Worm (Caenorhabditis elegans): ENCODE data around the gene F54F2.9.

F54F2.9 gene

DNA sequence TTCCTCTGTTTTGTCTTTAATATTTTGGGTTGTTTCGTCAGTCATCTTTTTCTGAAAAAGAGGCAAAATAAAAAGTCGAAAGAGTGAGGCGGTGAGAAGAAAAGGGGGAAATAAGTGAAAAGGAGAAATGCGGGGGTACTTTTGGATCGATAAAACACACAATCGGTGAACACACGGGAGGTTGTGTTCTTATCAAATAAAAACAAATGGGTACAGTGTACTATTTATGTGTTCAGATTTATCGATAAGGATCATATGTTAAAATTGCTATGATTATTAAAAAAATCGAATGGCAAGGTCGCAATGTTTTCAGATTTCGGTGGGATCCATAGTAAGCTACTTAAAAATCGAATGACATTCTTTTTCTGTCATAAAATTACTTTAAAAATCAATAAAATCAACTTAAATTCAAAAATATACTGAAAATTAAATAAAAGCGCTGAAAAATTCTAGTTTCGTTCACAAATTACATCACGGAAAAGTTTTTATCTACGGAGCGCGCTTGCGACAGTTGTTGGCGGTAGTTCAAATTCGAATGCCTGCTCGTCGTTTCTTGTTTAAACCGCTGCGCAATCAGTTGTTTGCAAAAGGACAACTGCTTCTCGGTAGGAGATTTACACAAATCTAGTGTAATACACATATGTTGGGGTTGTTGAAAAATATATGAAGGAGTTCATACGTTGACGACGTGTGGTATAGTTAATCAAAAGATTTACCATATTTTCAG lies 17.6 kb downstream of the F54F2.9 start, which contains the start of gene prx-19:
prx-19 (minus strand) TSS at position 51 of the 727 bp plus-strand sequence.
- no peak for TF ChIP-seq ama-1 (optimal IDR thresholded peaks at IDR 0.05)
- TF ChIP-seq scrt-1 (GFP tag; IDR thresholded peaks at IDR 0.05): no peak
- TF ChIP-seq hmbx-1 (tag; optimal IDR thresholded peaks at IDR 0.05): no peak
- TF ChIP-seq F13C5.2 (tag; optimal IDR thresholded peaks at IDR 0.05): no peak

DNA sequence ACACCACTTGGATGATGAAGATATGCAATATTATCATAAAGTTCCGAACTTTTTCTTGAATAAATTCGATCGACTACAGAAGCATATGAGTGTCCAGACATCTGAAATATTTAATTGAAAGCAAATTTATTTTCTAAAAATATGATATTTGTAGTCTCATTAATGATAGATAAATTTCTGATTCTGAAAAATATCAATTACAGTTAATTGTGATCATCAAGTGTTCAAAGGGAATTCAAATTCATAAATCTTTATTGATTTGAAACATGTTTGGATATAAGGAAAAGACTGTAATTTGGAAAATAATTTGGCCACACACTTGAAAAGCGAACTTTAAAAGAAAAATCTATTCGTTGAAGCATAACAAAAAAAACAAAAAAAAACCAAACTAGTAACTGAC lies 19.8 kb downstream of the F54F2.9 start, which contains the start of gene F54F2.7:
F54F2.7 (minus strand) TSS at position 101 of the 400 bp plus-strand sequence.
- TF ChIP-seq ceh-13 (GFP tag; optimal IDR thresholded peaks at IDR 0.05): no peak
- no peak for TF ChIP-seq pes-1 (GFP tag; IDR thresholded peaks at IDR 0.05)
- no peak for TF ChIP-seq tra-4 (tag; optimal IDR thresholded peaks at IDR 0.05)
- TF ChIP-seq tbx-11 (GFP tag; IDR thresholded peaks at IDR 0.05): no peak
- no peak for TF ChIP-seq F13C5.2 (tag; optimal IDR thresholded peaks at IDR 0.05)
- TF ChIP-seq ama-1 (optimal IDR thresholded peaks at IDR 0.05): no peak
- no peak for TF ChIP-seq tbx-37 (GFP tag; conservative IDR thresholded peaks at IDR 0.05)
- TF ChIP-seq flt-1 (GFP tag; IDR thresholded peaks at IDR 0.05): no peak
- TF ChIP-seq hnd-1 (tag; optimal IDR thresholded peaks at IDR 0.05): no peak
- no peak for TF ChIP-seq sea-1 (GFP tag; conservative IDR thresholded peaks at IDR 0.05)
- TF ChIP-seq aly-1 (tag; optimal IDR thresholded peaks at IDR 0.05): no peak
- TF ChIP-seq ceh-36 (tag; optimal IDR thresholded peaks at IDR 0.05): no peak
- TF ChIP-seq scrt-1 (GFP tag; IDR thresholded peaks at IDR 0.05): no peak
- no peak for TF ChIP-seq B0310.2 (tag; optimal IDR thresholded peaks at IDR 0.05)
- TF ChIP-seq hmg-4 (GFP tag; optimal IDR thresholded peaks at IDR 0.05): no peak

DNA sequence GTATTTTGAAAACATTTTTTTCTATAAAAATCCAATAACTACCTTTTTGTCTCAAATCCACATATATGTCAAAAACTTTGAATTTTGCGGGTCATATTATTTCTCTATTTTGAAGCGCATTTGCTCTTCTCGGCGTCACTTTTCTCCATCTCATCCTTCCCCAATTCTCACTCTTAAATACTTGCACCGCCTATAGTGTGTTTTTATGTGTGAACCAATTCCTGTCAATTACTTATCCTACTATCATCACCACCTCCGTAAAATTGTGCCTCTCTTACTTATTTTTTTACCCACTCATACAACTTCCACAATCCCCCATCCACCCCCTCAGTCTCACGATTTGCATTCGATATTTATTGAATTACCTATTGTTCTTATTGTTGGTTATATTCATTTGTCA lies 21.2 kb downstream of the F54F2.9 start:
- TF ChIP-seq tbx-37 (GFP tag; conservative IDR thresholded peaks at IDR 0.05) (no peak), ceh-13 (GFP tag; optimal IDR thresholded peaks at IDR 0.05) (no peak), hnd-1 (tag; optimal IDR thresholded peaks at IDR 0.05) (no peak), tra-4 (tag; optimal IDR thresholded peaks at IDR 0.05) (no peak), flt-1 (GFP tag; IDR thresholded peaks at IDR 0.05) (no peak), B0310.2 (tag; optimal IDR thresholded peaks at IDR 0.05) (no peak), pes-1 (GFP tag; IDR thresholded peaks at IDR 0.05) (no peak), tbx-11 (GFP tag; IDR thresholded peaks at IDR 0.05) (no peak), ets-7 (tag; optimal IDR thresholded peaks at IDR 0.05) (no peak), aly-1 (tag; optimal IDR thresholded peaks at IDR 0.05) (no peak), sea-1 (GFP tag; conservative IDR thresholded peaks at IDR 0.05) (no peak), hmg-4 (GFP tag; optimal IDR thresholded peaks at IDR 0.05) (no peak), scrt-1 (GFP tag; IDR thresholded peaks at IDR 0.05) (no peak)

DNA sequence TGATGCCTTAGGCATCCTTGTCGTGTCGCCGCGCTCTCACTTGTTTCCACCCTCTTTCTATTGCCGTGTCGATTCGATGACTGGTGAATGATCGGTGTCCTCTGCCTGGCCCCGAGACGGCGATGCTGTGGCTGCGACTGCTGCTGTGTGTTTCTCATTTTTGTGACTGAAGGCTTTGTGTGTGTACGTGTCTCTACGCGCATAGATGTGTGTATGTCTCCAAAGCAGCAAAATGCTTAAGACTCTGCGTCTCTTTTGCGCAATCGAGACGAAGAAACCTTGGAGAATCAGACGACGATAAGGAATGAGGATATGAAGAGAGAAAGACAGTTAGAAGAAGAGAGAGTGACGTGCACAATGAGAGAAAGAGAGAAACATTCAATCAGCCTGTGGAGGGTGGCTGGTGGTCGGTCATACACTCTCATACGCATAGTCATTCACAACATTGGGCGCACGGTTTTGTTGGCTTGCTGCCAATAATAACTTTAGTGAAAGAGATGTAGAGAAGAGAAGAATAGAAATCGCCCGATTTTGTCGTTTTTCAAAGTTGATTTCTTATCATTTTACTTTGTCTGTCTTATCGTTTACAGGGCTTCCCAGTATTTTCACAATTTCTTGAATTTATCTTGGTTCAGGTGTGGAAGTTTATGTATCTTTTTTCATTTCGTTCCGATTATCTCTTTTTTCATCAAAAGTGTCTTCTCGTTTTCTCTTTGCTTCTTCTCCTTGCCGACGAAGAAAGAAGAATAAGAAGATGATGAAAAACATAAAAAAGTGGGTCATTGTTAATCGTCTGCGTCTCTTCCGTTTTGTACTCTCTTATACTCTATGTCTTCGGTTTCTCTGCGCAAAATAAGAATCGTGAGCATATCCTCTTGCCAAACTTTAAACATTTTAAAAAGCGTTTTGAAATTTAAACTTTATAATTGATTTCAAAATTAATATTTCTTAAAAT lies 24.9 kb downstream of the F54F2.9 start:
- TF ChIP-seq hmg-4 (GFP tag; optimal IDR thresholded peaks at IDR 0.05): peak; percentile 85
- no peak for TF ChIP-seq hmbx-1 (tag; optimal IDR thresholded peaks at IDR 0.05)
- 0 out of 2 replicates have a peak, but pooled peaks have one; percentile 15 for TF ChIP-seq scrt-1 (GFP tag; IDR thresholded peaks at IDR 0.05)
- no peak for TF ChIP-seq tbx-11 (GFP tag; IDR thresholded peaks at IDR 0.05)
- 0 out of 2 replicates have a peak, but pooled peaks have one; percentile 23 for TF ChIP-seq tbx-37 (GFP tag; conservative IDR thresholded peaks at IDR 0.05)
- TF ChIP-seq hnd-1 (tag; optimal IDR thresholded peaks at IDR 0.05): no peak
- no peak for TF ChIP-seq ama-1 (optimal IDR thresholded peaks at IDR 0.05)
- no peak for TF ChIP-seq tra-4 (tag; optimal IDR thresholded peaks at IDR 0.05)
- TF ChIP-seq F13C5.2 (tag; optimal IDR thresholded peaks at IDR 0.05): no peak
- peak; percentile 61 for TF ChIP-seq pes-1 (GFP tag; IDR thresholded peaks at IDR 0.05)
- no peak for TF ChIP-seq ceh-36 (tag; optimal IDR thresholded peaks at IDR 0.05)
- peak; percentile 51 for TF ChIP-seq flt-1 (GFP tag; IDR thresholded peaks at IDR 0.05)
- peak; percentile 56 for TF ChIP-seq aly-1 (tag; optimal IDR thresholded peaks at IDR 0.05)
- no peak for TF ChIP-seq sea-1 (GFP tag; conservative IDR thresholded peaks at IDR 0.05)
- TF ChIP-seq B0310.2 (tag; optimal IDR thresholded peaks at IDR 0.05): no peak

DNA sequence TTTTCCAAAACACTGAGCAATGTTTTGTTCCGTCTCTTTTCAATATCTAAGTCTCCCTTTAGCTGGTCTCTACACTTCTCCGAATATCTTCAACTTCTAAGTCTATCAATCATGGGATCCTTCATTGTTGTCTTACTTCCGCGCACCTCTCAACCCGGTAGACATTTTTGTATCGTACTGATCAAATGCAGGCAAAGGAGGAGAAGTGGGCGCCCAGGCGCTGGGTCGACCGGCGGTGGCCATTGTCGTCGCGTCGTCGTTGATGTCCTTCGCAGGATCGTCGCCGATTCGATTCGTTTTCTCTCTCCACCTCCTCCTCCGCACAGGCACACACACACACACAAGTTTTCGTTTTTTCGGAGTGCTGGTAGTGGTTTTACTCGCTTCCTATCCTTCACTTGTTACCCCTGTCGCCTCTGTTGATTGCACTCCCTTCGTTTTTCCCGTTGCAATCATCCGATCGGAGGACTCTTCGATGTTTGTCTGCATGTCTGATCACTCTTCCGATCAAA lies 25.6 kb downstream of the F54F2.9 start:
- TF ChIP-seq tbx-11 (GFP tag; IDR thresholded peaks at IDR 0.05) (0 out of 2 replicates have a peak, but pooled peaks have one; percentile 22), sea-1 (GFP tag; conservative IDR thresholded peaks at IDR 0.05) (peak; percentile 29; the same call in 1 of the 2 replicates), hmbx-1 (tag; optimal IDR thresholded peaks at IDR 0.05) (no peak)

DNA sequence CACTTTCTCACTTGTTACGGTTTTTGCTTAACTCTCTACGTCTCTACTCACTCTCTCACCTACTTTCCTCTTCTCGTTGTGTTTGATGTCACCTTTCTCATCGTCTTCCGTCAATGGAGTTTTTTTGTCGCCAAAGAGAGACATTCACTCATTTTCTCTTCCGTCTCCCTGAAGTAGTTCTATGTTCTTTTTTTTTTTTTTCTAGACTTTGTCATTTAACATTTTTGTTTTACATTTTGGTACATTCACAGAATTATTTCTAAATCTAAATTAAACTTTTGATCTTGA lies 26.3 kb downstream of the F54F2.9 start:
- TF ChIP-seq F13C5.2 (tag; optimal IDR thresholded peaks at IDR 0.05) (no peak), tbx-11 (GFP tag; IDR thresholded peaks at IDR 0.05) (no peak), hnd-1 (tag; optimal IDR thresholded peaks at IDR 0.05) (no peak), ets-7 (tag; optimal IDR thresholded peaks at IDR 0.05) (no peak), hmg-4 (GFP tag; optimal IDR thresholded peaks at IDR 0.05) (no peak), sea-1 (GFP tag; conservative IDR thresholded peaks at IDR 0.05) (no peak), ceh-13 (GFP tag; optimal IDR thresholded peaks at IDR 0.05) (no peak), ceh-36 (tag; optimal IDR thresholded peaks at IDR 0.05) (no peak), pes-1 (GFP tag; IDR thresholded peaks at IDR 0.05) (no peak), hmbx-1 (tag; optimal IDR thresholded peaks at IDR 0.05) (no peak), B0310.2 (tag; optimal IDR thresholded peaks at IDR 0.05) (no peak), flt-1 (GFP tag; IDR thresholded peaks at IDR 0.05) (no peak), tbx-37 (GFP tag; conservative IDR thresholded peaks at IDR 0.05) (no peak), ama-1 (optimal IDR thresholded peaks at IDR 0.05) (no peak), scrt-1 (GFP tag; IDR thresholded peaks at IDR 0.05) (no peak), tra-4 (tag; optimal IDR thresholded peaks at IDR 0.05) (no peak)

Measured in whole organism, early embryonic.